Worm (Caenorhabditis elegans): ENCODE data around the gene C33A12.4.

- no peak for TF ChIP-seq him-1 (tag; optimal IDR thresholded peaks at IDR 0.05)
- TF ChIP-seq W03F9.2 (tag; optimal IDR thresholded peaks at IDR 0.05) = no peak
Measured at ce11 chrIV:9523139-9523538, 12.8 kb upstream of the C33A12.4 start.
